Worm (Caenorhabditis elegans): Measurements from ENCODE around the gene R09F10.1.

R09F10.1 gene

ce11 chrX:8326394-8326793, 3.0 kb downstream of the R09F10.1 start, which contains the start of gene R09F10.8:
Gene R09F10.8 (minus strand): TSS chrX:8326451.
- TF ChIP-seq T22C8.4 (GFP tag; IDR thresholded peaks at IDR 0.05) (no peak), ztf-23 (GFP tag; IDR thresholded peaks at IDR 0.05) (no peak), ref-1 (GFP tag; conservative IDR thresholded peaks at IDR 0.05) (no peak), klf-2 (GFP tag; conservative IDR thresholded peaks at IDR 0.05) (no peak), flt-1 (GFP tag; IDR thresholded peaks at IDR 0.05) (no peak), ztf-29 (GFP tag; IDR thresholded peaks at IDR 0.05) (no peak), med-1 (GFP tag; optimal IDR thresholded peaks at IDR 0.05; ENCODE audit: insufficient read depth) (no peak), tab-1 (GFP tag; IDR thresholded peaks at IDR 0.05) (no peak), cog-1 (tag; optimal IDR thresholded peaks at IDR 0.05) (no peak)

ce11 chrX:8327800-8328199, 4.4 kb downstream of the R09F10.1 start, which contains the start of gene F55E10.4:
Gene F55E10.4 (minus strand): TSS chrX:8327900.
- TF ChIP-seq T22C8.4 (GFP tag; IDR thresholded peaks at IDR 0.05) (no peak), tab-1 (GFP tag; IDR thresholded peaks at IDR 0.05) (no peak), ztf-29 (GFP tag; IDR thresholded peaks at IDR 0.05) (no peak), flt-1 (GFP tag; IDR thresholded peaks at IDR 0.05) (no peak), klf-2 (GFP tag; conservative IDR thresholded peaks at IDR 0.05) (no peak), ref-1 (GFP tag; conservative IDR thresholded peaks at IDR 0.05) (no peak), ztf-23 (GFP tag; IDR thresholded peaks at IDR 0.05) (no peak), cog-1 (tag; optimal IDR thresholded peaks at IDR 0.05) (no peak), med-1 (GFP tag; optimal IDR thresholded peaks at IDR 0.05; ENCODE audit: insufficient read depth) (no peak)

- TF ChIP-seq flt-1 (GFP tag; IDR thresholded peaks at IDR 0.05) (no peak), ztf-29 (GFP tag; IDR thresholded peaks at IDR 0.05) (no peak), tab-1 (GFP tag; IDR thresholded peaks at IDR 0.05) (no peak), med-1 (GFP tag; optimal IDR thresholded peaks at IDR 0.05; ENCODE audit: insufficient read depth) (no peak), T22C8.4 (GFP tag; IDR thresholded peaks at IDR 0.05) (no peak), ztf-23 (GFP tag; IDR thresholded peaks at IDR 0.05) (no peak), klf-2 (GFP tag; conservative IDR thresholded peaks at IDR 0.05) (no peak), cog-1 (tag; optimal IDR thresholded peaks at IDR 0.05) (no peak), ref-1 (GFP tag; conservative IDR thresholded peaks at IDR 0.05) (no peak)
Measured at ce11 chrX:8340393-8340792, 17.0 kb downstream of the R09F10.1 start, which contains the start of gene F55E10.2. Gene F55E10.2 (plus strand): TSS chrX:8340693.

- TF ChIP-seq cog-1 (tag; optimal IDR thresholded peaks at IDR 0.05) (no peak), tab-1 (GFP tag; IDR thresholded peaks at IDR 0.05) (no peak), ztf-23 (GFP tag; IDR thresholded peaks at IDR 0.05) (no peak), T22C8.4 (GFP tag; IDR thresholded peaks at IDR 0.05) (no peak), ref-1 (GFP tag; conservative IDR thresholded peaks at IDR 0.05) (no peak), klf-2 (GFP tag; conservative IDR thresholded peaks at IDR 0.05) (no peak), ztf-29 (GFP tag; IDR thresholded peaks at IDR 0.05) (no peak), flt-1 (GFP tag; IDR thresholded peaks at IDR 0.05) (no peak), med-1 (GFP tag; optimal IDR thresholded peaks at IDR 0.05; ENCODE audit: insufficient read depth) (no peak)
Measured at ce11 chrX:8341675-8342074, 18.3 kb downstream of the R09F10.1 start, which contains the start of gene F55E10.1. Gene F55E10.1 (plus strand): TSS chrX:8341975.

ce11 chrX:8346248-8346647, 22.9 kb downstream of the R09F10.1 start, which contains the start of gene drd-5:
Gene drd-5 (minus strand): TSS chrX:8346348.
- TF ChIP-seq med-1 (GFP tag; optimal IDR thresholded peaks at IDR 0.05; ENCODE audit: insufficient read depth) (no peak), ztf-23 (GFP tag; IDR thresholded peaks at IDR 0.05) (no peak)

- no peak for TF ChIP-seq cog-1 (tag; optimal IDR thresholded peaks at IDR 0.05)
- TF ChIP-seq ref-1 (GFP tag; conservative IDR thresholded peaks at IDR 0.05) = no peak
- TF ChIP-seq T22C8.4 (GFP tag; IDR thresholded peaks at IDR 0.05) = no peak
- TF ChIP-seq ztf-29 (GFP tag; IDR thresholded peaks at IDR 0.05) = no peak
- TF ChIP-seq klf-2 (GFP tag; conservative IDR thresholded peaks at IDR 0.05) = no peak
- no peak for TF ChIP-seq ztf-23 (GFP tag; IDR thresholded peaks at IDR 0.05)
- TF ChIP-seq med-1 (GFP tag; optimal IDR thresholded peaks at IDR 0.05; ENCODE audit: insufficient read depth) = no peak
- no peak for TF ChIP-seq tab-1 (GFP tag; IDR thresholded peaks at IDR 0.05)
- no peak for TF ChIP-seq flt-1 (GFP tag; IDR thresholded peaks at IDR 0.05)
Measured at ce11 chrX:8350984-8351383, 27.6 kb downstream of the R09F10.1 start, which contains the start of gene npr-28. Gene npr-28 (minus strand): TSS chrX:8351084.

ce11 chrX:8354284-8354784, 30.9 kb downstream of the R09F10.1 start:
- no peak for TF ChIP-seq ztf-29 (GFP tag; IDR thresholded peaks at IDR 0.05)
- no peak for TF ChIP-seq klf-2 (GFP tag; conservative IDR thresholded peaks at IDR 0.05)
- TF ChIP-seq ztf-23 (GFP tag; IDR thresholded peaks at IDR 0.05) = no peak
- TF ChIP-seq tab-1 (GFP tag; IDR thresholded peaks at IDR 0.05) = no peak
- no peak for TF ChIP-seq med-1 (GFP tag; optimal IDR thresholded peaks at IDR 0.05; ENCODE audit: insufficient read depth)
- no peak for TF ChIP-seq T22C8.4 (GFP tag; IDR thresholded peaks at IDR 0.05)
- no peak for TF ChIP-seq cog-1 (tag; optimal IDR thresholded peaks at IDR 0.05)
- TF ChIP-seq ref-1 (GFP tag; conservative IDR thresholded peaks at IDR 0.05) = no peak
- no peak for TF ChIP-seq flt-1 (GFP tag; IDR thresholded peaks at IDR 0.05)

- TF ChIP-seq med-1 (GFP tag; optimal IDR thresholded peaks at IDR 0.05; ENCODE audit: insufficient read depth) (no peak), T22C8.4 (GFP tag; IDR thresholded peaks at IDR 0.05) (no peak), ref-1 (GFP tag; conservative IDR thresholded peaks at IDR 0.05) (no peak), tab-1 (GFP tag; IDR thresholded peaks at IDR 0.05) (no peak), ztf-29 (GFP tag; IDR thresholded peaks at IDR 0.05) (no peak), cog-1 (tag; optimal IDR thresholded peaks at IDR 0.05) (no peak), flt-1 (GFP tag; IDR thresholded peaks at IDR 0.05) (no peak), klf-2 (GFP tag; conservative IDR thresholded peaks at IDR 0.05) (no peak), ztf-23 (GFP tag; IDR thresholded peaks at IDR 0.05) (no peak)
Measured at ce11 chrX:8355350-8355749, 32.0 kb downstream of the R09F10.1 start.

ce11 chrX:8356305-8356704, 32.9 kb downstream of the R09F10.1 start:
- TF ChIP-seq ztf-23 (GFP tag; IDR thresholded peaks at IDR 0.05) = no peak
- no peak for TF ChIP-seq med-1 (GFP tag; optimal IDR thresholded peaks at IDR 0.05; ENCODE audit: insufficient read depth)
- TF ChIP-seq cog-1 (tag; optimal IDR thresholded peaks at IDR 0.05) = no peak
- TF ChIP-seq ztf-29 (GFP tag; IDR thresholded peaks at IDR 0.05) = no peak
- TF ChIP-seq T22C8.4 (GFP tag; IDR thresholded peaks at IDR 0.05) = no peak
- TF ChIP-seq klf-2 (GFP tag; conservative IDR thresholded peaks at IDR 0.05) = no peak
- no peak for TF ChIP-seq flt-1 (GFP tag; IDR thresholded peaks at IDR 0.05)
- no peak for TF ChIP-seq tab-1 (GFP tag; IDR thresholded peaks at IDR 0.05)

Measured in whole organism, midembryonic.